Worm (Caenorhabditis elegans): ENCODE results near the gene srh-22.

DNA sequence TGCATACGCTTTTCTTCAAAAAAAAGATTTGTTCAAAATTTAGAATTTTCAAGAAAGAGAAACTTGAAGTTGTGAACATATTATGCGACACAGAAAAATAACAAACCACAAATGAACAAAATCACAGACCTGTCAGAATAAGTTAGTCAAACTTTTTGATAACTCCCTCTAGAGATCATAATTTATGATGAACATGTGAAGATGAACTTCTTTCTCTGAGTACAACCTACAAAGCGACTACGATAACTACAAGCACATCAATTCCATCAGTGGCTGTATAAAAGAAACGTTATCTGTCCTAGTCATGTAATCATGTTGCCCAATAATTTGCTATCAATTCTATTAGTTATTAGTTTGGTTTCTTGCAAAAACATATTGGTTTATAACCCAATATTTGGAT lies 26.4 kb upstream of the srh-22 start, which contains the start of gene ugt-9:
- TF ChIP-seq ztf-29 (GFP tag; IDR thresholded peaks at IDR 0.05), result no peak
- TF ChIP-seq ztf-23 (GFP tag; IDR thresholded peaks at IDR 0.05), result no peak
- TF ChIP-seq flt-1 (GFP tag; IDR thresholded peaks at IDR 0.05), result no peak
- TF ChIP-seq cog-1 (tag; optimal IDR thresholded peaks at IDR 0.05), result no peak
- TF ChIP-seq med-1 (GFP tag; optimal IDR thresholded peaks at IDR 0.05; ENCODE audit: insufficient read depth), result no peak
- no peak for TF ChIP-seq T22C8.4 (GFP tag; IDR thresholded peaks at IDR 0.05)
- TF ChIP-seq ref-1 (GFP tag; conservative IDR thresholded peaks at IDR 0.05), result no peak
- no peak for TF ChIP-seq klf-2 (GFP tag; conservative IDR thresholded peaks at IDR 0.05)
